Fruit fly (Drosophila melanogaster) whole organism, prepupa: Measurements from ENCODE around the gene Argl.

Experiments used
- CG10631 ChIP-seq: fragments of 200-800 bp; sonication (Bioruptor generic); optimal IDR thresholded peaks from 2 replicates; lab custom pipeline; 2016; ENCODE audit warnings: missing biosample characterization, missing genetic modification characterization
- CG10669 ChIP-seq: fragments of 200-800 bp; sonication (Bioruptor generic); optimal IDR thresholded peaks from 3 replicates; lab custom pipeline; 2018; ENCODE audit warnings: missing biosample characterization, mild to moderate bottlenecking, missing genetic modification characterization, moderate library complexity
- CG11294 ChIP-seq: fragments of 200-800 bp; sonication (Bioruptor generic); IDR thresholded peaks from 2 replicates; pipeline ENCODE4 v1.3.6; 2022; ENCODE audit warnings: missing biosample characterization, missing genetic modification characterization
- CG11902 ChIP-seq: fragments of 200-800 bp; sonication (Bioruptor generic); optimal IDR thresholded peaks from 3 replicates; lab custom pipeline; 2016; ENCODE audit warnings: missing biosample characterization, missing genetic modification characterization
- CG1621 ChIP-seq: fragments of 200-800 bp; sonication (Bioruptor generic); optimal IDR thresholded peaks from 3 replicates; lab custom pipeline; 2018; ENCODE audit warnings: missing biosample characterization, mild to moderate bottlenecking, missing genetic modification characterization
- CG3032 ChIP-seq: fragments of 200-800 bp; optimal IDR thresholded peaks from 2 replicates; lab custom pipeline; 2019; ENCODE audit warnings: missing biosample characterization, mild to moderate bottlenecking, missing genetic modification characterization, moderate library complexity
- CG31627 ChIP-seq: fragments of 200-800 bp; sonication (Bioruptor generic); optimal IDR thresholded peaks from 3 replicates; lab custom pipeline; 2016; ENCODE audit warnings: missing biosample characterization, missing genetic modification characterization
- CG32006 ChIP-seq: fragments of 200-800 bp; sonication (Bioruptor generic); optimal IDR thresholded peaks from 3 replicates; lab custom pipeline; 2017; ENCODE audit warnings: missing biosample characterization, mild to moderate bottlenecking, missing genetic modification characterization
- CG3919 ChIP-seq: fragments of 200-800 bp; sonication (Bioruptor generic); optimal IDR thresholded peaks from 3 replicates; lab custom pipeline; 2016; ENCODE audit warnings: missing biosample characterization, missing genetic modification characterization
- CG4318 ChIP-seq: fragments of 200-800 bp; sonication (Bioruptor generic); optimal IDR thresholded peaks from 3 replicates; lab custom pipeline; 2017; ENCODE audit warnings: missing biosample characterization, mild to moderate bottlenecking, missing genetic modification characterization
- CG6276 ChIP-seq: fragments of 200-800 bp; sonication (Bioruptor generic); optimal IDR thresholded peaks from 2 replicates; lab custom pipeline; 2017; ENCODE audit warnings: missing biosample characterization, mild to moderate bottlenecking, missing genetic modification characterization
- CG6792 ChIP-seq: fragments of 200-800 bp; sonication (Bioruptor generic); optimal IDR thresholded peaks from 3 replicates; lab custom pipeline; 2016; ENCODE audit warnings: missing biosample characterization, missing genetic modification characterization
- CG6808 ChIP-seq: fragments of 200-800 bp; sonication (Bioruptor generic); optimal IDR thresholded peaks from 3 replicates; lab custom pipeline; 2017; ENCODE audit warnings: missing biosample characterization, missing genetic modification characterization, mild to moderate bottlenecking, moderate library complexity, missing genetic modification reagents
- CG6854 ChIP-seq: fragments of 200-800 bp; sonication (Bioruptor generic); optimal IDR thresholded peaks from 2 replicates; lab custom pipeline; 2017; ENCODE audit warnings: missing biosample characterization, mild to moderate bottlenecking, missing genetic modification characterization
- CG8632 ChIP-seq: fragments of 200-800 bp; sonication (Bioruptor generic); optimal IDR thresholded peaks from 3 replicates; lab custom pipeline; 2016; ENCODE audit warnings: missing biosample characterization, missing genetic modification characterization
- CG9139 ChIP-seq: fragments of 200-800 bp; sonication (Bioruptor generic); optimal IDR thresholded peaks from 3 replicates; lab custom pipeline; 2017; ENCODE audit warnings: missing biosample characterization, mild to moderate bottlenecking, missing genetic modification characterization
- Eip75B ChIP-seq: fragments of 200-800 bp; sonication (Bioruptor generic); optimal IDR thresholded peaks from 3 replicates; lab custom pipeline; 2016; ENCODE audit warnings: missing biosample characterization, missing genetic modification characterization
- Eip78C ChIP-seq: fragments of 200-800 bp; sonication (Bioruptor generic); peaks from one replicate; lab custom pipeline; 2016; ENCODE audit warnings: missing biosample characterization, missing genetic modification characterization
- Ets96B ChIP-seq: fragments of 200-800 bp; optimal IDR thresholded peaks from 2 replicates; lab custom pipeline; 2019; ENCODE audit warnings: missing biosample characterization, mild to moderate bottlenecking, missing genetic modification characterization, moderate library complexity
- Hr39 ChIP-seq: fragments of 200-800 bp; sonication (Bioruptor generic); optimal IDR thresholded peaks from 2 replicates; lab custom pipeline; 2016; ENCODE audit warnings: missing biosample characterization, missing genetic modification characterization
- Hr4 ChIP-seq: fragments of 200-800 bp; sonication (Bioruptor generic); optimal IDR thresholded peaks from 3 replicates; lab custom pipeline; 2016; ENCODE audit warnings: missing biosample characterization, missing genetic modification characterization
- Lpt ChIP-seq: fragments of 200-800 bp; sonication (Bioruptor generic); optimal IDR thresholded peaks from 3 replicates; lab custom pipeline; 2016; ENCODE audit warnings: missing biosample characterization, missing genetic modification characterization
- Met ChIP-seq: fragments of 200-800 bp; sonication (Bioruptor generic); optimal IDR thresholded peaks from 3 replicates; lab custom pipeline; 2016; ENCODE audit warnings: missing biosample characterization, missing genetic modification characterization
- Smox ChIP-seq: fragments of 200-800 bp; sonication (Bioruptor generic); optimal IDR thresholded peaks from 3 replicates; lab custom pipeline; 2016; ENCODE audit warnings: missing biosample characterization, missing genetic modification characterization
- Sox102F ChIP-seq: fragments of 200-800 bp; sonication (Bioruptor generic); optimal IDR thresholded peaks from 2 replicates; lab custom pipeline; 2016; ENCODE audit warnings: missing biosample characterization, mild to moderate bottlenecking, missing genetic modification characterization
- Sox14 ChIP-seq: fragments of 200-800 bp; sonication (Bioruptor generic); optimal IDR thresholded peaks from 3 replicates; lab custom pipeline; 2016; ENCODE audit warnings: missing biosample characterization, missing genetic modification characterization
- Sox15 ChIP-seq: fragments of 200-800 bp; sonication (Bioruptor generic); optimal IDR thresholded peaks from 3 replicates; lab custom pipeline; 2016; ENCODE audit warnings: missing biosample characterization, missing genetic modification characterization
- achi ChIP-seq: fragments of 200-800 bp; sonication (Bioruptor generic); optimal IDR thresholded peaks from 3 replicates; lab custom pipeline; 2016; ENCODE audit warnings: missing biosample characterization, missing genetic modification characterization
- acj6 ChIP-seq: fragments of 200-800 bp; sonication (Bioruptor generic); optimal IDR thresholded peaks from 3 replicates; lab custom pipeline; 2016; ENCODE audit warnings: missing biosample characterization, missing genetic modification characterization
- cyc ChIP-seq: fragments of 200-800 bp; sonication (Bioruptor generic); optimal IDR thresholded peaks from 3 replicates; lab custom pipeline; 2016; ENCODE audit warnings: missing biosample characterization, missing genetic modification characterization
- dac ChIP-seq: fragments of 200-800 bp; sonication (Bioruptor generic); optimal IDR thresholded peaks from 2 replicates; lab custom pipeline; 2017; ENCODE audit warnings: missing biosample characterization, mild to moderate bottlenecking, missing genetic modification characterization
- esn ChIP-seq: fragments of 200-800 bp; sonication (Bioruptor generic); optimal IDR thresholded peaks from 2 replicates; lab custom pipeline; 2016; ENCODE audit warnings: missing biosample characterization, mild to moderate bottlenecking, missing genetic modification characterization, moderate library complexity
- lz ChIP-seq: fragments of 200-800 bp; sonication (Bioruptor generic); optimal IDR thresholded peaks from 3 replicates; lab custom pipeline; 2016; ENCODE audit warnings: missing biosample characterization, missing genetic modification characterization
- net ChIP-seq: fragments of 200-800 bp; sonication (Bioruptor generic); optimal IDR thresholded peaks from 3 replicates; lab custom pipeline; 2016; ENCODE audit warnings: missing biosample characterization, missing genetic modification characterization
- salr ChIP-seq, 2 experiments: fragments of 200-800 bp; sonication (Bioruptor generic); optimal IDR thresholded peaks; 3 replicates each; lab custom pipeline; 2016 to 2018; ENCODE audit warnings: missing biosample characterization in 2 of 2, missing genetic modification characterization in 2 of 2, mild to moderate bottlenecking in 1 of 2
- spab ChIP-seq: fragments of 200-800 bp; sonication (Bioruptor generic); optimal IDR thresholded peaks from 2 replicates; lab custom pipeline; 2017; ENCODE audit warnings: missing biosample characterization, mild to moderate bottlenecking, missing genetic modification characterization, missing genetic modification reagents
- ss ChIP-seq, 2 experiments: fragments of 200-800 bp; sonication (Bioruptor generic); optimal IDR thresholded peaks; 2 replicates in 1 of 2; 3 replicates in 1 of 2; lab custom pipeline; 2017 to 2018; ENCODE audit warnings: mild to moderate bottlenecking in 2 of 2, missing biosample characterization in 2 of 2, missing genetic modification characterization in 2 of 2, moderate library complexity in 1 of 2
- svp ChIP-seq: fragments of 200-800 bp; sonication (Bioruptor generic); peaks from one replicate; lab custom pipeline; 2016; ENCODE audit warnings: missing biosample characterization, missing genetic modification characterization
- topi ChIP-seq: fragments of 200-800 bp; sonication (Bioruptor generic); optimal IDR thresholded peaks from 3 replicates; lab custom pipeline; 2016; ENCODE audit warnings: missing biosample characterization, missing genetic modification characterization
- vri ChIP-seq: fragments of 200-800 bp; sonication (Bioruptor generic); optimal IDR thresholded peaks from 3 replicates; lab custom pipeline; 2016; ENCODE audit warnings: missing biosample characterization, mild to moderate bottlenecking, missing genetic modification characterization

The Argl gene

dm6 chr2L:8919638-8920037 lies 22.3 kb downstream of the Argl start (continued):
- peak; percentile 57 for TF ChIP-seq achi (GFP tag; lab: Kevin White, UChicago)
- TF ChIP-seq Hr4 (GFP tag; lab: Kevin White, UChicago) = peak; percentile 50
- peak; percentile 26 to 29 for TF ChIP-seq salr (GFP tag; optimal IDR thresholded peaks at IDR 0.05; lab: Kevin White, UChicago)
- peak; percentile 76 for TF ChIP-seq CG32006
- peak; percentile 74 for TF ChIP-seq CG10669
- TF ChIP-seq CG6854 = no peak

DNA sequence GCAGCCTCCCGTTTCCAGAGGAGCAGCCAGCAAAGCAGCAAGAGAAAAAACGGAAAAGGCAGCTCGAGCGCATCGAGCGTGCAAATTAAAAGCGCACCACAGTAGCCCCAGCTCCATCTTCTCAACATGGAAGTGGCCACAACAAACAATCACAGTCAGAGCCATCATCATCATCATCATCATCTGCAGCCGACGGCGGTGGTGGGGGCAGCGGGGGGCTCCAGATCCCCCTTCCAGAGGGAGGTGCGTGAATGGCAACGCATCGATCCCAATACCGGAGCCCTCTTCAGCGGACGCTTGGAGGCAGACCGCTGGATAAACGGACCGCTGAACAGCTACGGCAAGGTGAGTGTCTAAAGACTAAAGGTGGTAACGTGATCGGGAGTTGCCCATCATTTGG lies 26.2 kb downstream of the Argl start:
- no peak for TF ChIP-seq CG9139 (GFP tag; lab: Kevin White, UChicago)
- TF ChIP-seq net = no peak
- no peak for TF ChIP-seq CG4318 (GFP tag; lab: Kevin White, UChicago)
- TF ChIP-seq ss (GFP tag; optimal IDR thresholded peaks at IDR 0.05; lab: Kevin White, UChicago) = peak in 1 of 2 experiments; percentile 64
- peak; percentile 53 for TF ChIP-seq CG1621
- TF ChIP-seq CG6276 = no peak

dm6 chr2L:8906279-8906678 lies 35.6 kb downstream of the Argl start:
- no peak for TF ChIP-seq CG32006
- peak; percentile 0 for TF ChIP-seq Sox14
- no peak for TF ChIP-seq CG11902
- TF ChIP-seq salr (GFP tag; optimal IDR thresholded peaks at IDR 0.05; lab: Kevin White, UChicago) = peak in 1 of 2 experiments; percentile 35
- peak; percentile 16 for TF ChIP-seq achi (GFP tag; lab: Kevin White, UChicago)
- peak; percentile 52 for TF ChIP-seq Smox (GFP tag; lab: Kevin White, UChicago)
- TF ChIP-seq vri (GFP tag; lab: Kevin White, UChicago) = peak; percentile 17
- peak; percentile 49 for TF ChIP-seq CG3032 (tag; lab: Kevin White, UChicago)
- no peak for TF ChIP-seq CG31627 (GFP tag; lab: Kevin White, UChicago)
- TF ChIP-seq lz (GFP tag; lab: Kevin White, UChicago) = peak; percentile 29
- no peak for TF ChIP-seq CG11294 (GFP tag; lab: Robert Waterston, UW)
- TF ChIP-seq topi = peak; percentile 53
- peak; percentile 29 for TF ChIP-seq spab (GFP tag; lab: Kevin White, UChicago)
- TF ChIP-seq CG6792 (GFP tag; lab: Kevin White, UChicago) = peak; percentile 10
- TF ChIP-seq CG3919 (GFP tag; lab: Kevin White, UChicago) = peak; percentile 19
- no peak for TF ChIP-seq CG6854
- peak; percentile 78 for TF ChIP-seq Eip78C (GFP tag; lab: Kevin White, UChicago)
- TF ChIP-seq ss (GFP tag; optimal IDR thresholded peaks at IDR 0.05; lab: Kevin White, UChicago) = no peak
- peak; percentile 43 for TF ChIP-seq esn
- TF ChIP-seq Lpt (GFP tag; lab: Kevin White, UChicago) = no peak
- TF ChIP-seq CG8632 (GFP tag; lab: Kevin White, UChicago) = no peak
- TF ChIP-seq CG1621 = peak; percentile 12
- TF ChIP-seq Met (GFP tag; lab: Kevin White, UChicago) = peak; percentile 55
- peak; percentile 52 for TF ChIP-seq Ets96B (tag; lab: Kevin White, UChicago)
- peak; percentile 27 for TF ChIP-seq Eip75B (GFP tag; lab: Kevin White, UChicago)
- no peak for TF ChIP-seq CG10669
- peak; percentile 75 for TF ChIP-seq svp (GFP tag; lab: Kevin White, UChicago)
- TF ChIP-seq Hr39 = peak; percentile 6
- TF ChIP-seq dac = no peak
- TF ChIP-seq CG6808 (GFP tag; lab: Kevin White, UChicago) = peak; percentile 26
- TF ChIP-seq Sox102F (GFP tag; lab: Kevin White, UChicago) = peak; percentile 8
- TF ChIP-seq CG10631 (GFP tag; lab: Kevin White, UChicago) = peak; percentile 26
- TF ChIP-seq acj6 (GFP tag; lab: Kevin White, UChicago) = no peak
- peak; percentile 38 for TF ChIP-seq cyc (GFP tag; lab: Kevin White, UChicago)
- TF ChIP-seq Sox15 (GFP tag; lab: Kevin White, UChicago) = no peak
- TF ChIP-seq CG4318 (GFP tag; lab: Kevin White, UChicago) = no peak
